Fruit fly (Drosophila melanogaster): ENCODE results near the gene mys.

Gene mys

dm6 chrX:8061392-8062179 is at the start of gene mys (continued):
- no peak for TF ChIP-seq hth (optimal IDR thresholded peaks at IDR 0.05)
- no peak for TF ChIP-seq Max (GFP tag; optimal IDR thresholded peaks at IDR 0.05)
- TF ChIP-seq CG33213 (GFP tag; optimal IDR thresholded peaks at IDR 0.05), result peak; percentile 92
- TF ChIP-seq Nf-YC (tag; optimal IDR thresholded peaks at IDR 0.05), result peak; percentile 44
- TF ChIP-seq sd (tag; optimal IDR thresholded peaks at IDR 0.05), result no peak
- peak; percentile 1 for TF ChIP-seq ash1 (GFP tag; optimal IDR thresholded peaks at IDR 0.05)
- TF ChIP-seq Xrp1 (GFP tag; IDR thresholded peaks at IDR 0.05), result peak; percentile 64
- TF ChIP-seq CG12155 (GFP tag; optimal IDR thresholded peaks at IDR 0.05), result peak; percentile 78
- TF ChIP-seq caup (GFP tag; optimal IDR thresholded peaks at IDR 0.05; ENCODE audit: severe bottlenecking), result peak; percentile 83
- TF ChIP-seq MBD-R2 (GFP tag; IDR thresholded peaks at IDR 0.05), result peak; percentile 59
- peak; percentile 90 for TF ChIP-seq pita (GFP tag; optimal IDR thresholded peaks at IDR 0.05)
- TF ChIP-seq C15 (GFP tag; IDR thresholded peaks at IDR 0.05), result no peak
- TF ChIP-seq exex (tag; optimal IDR thresholded peaks at IDR 0.05), result peak; percentile 4
- peak; percentile 61 for TF ChIP-seq CoRest (tag; optimal IDR thresholded peaks at IDR 0.05)
- TF ChIP-seq CTCF (GFP tag; optimal IDR thresholded peaks at IDR 0.05), result peak; percentile 60
- TF ChIP-seq bsh (GFP tag; optimal IDR thresholded peaks at IDR 0.05), result peak; percentile 34 to 52
- no peak for TF ChIP-seq ham (GFP tag; IDR thresholded peaks at IDR 0.05)
- TF ChIP-seq unpg (GFP tag; optimal IDR thresholded peaks at IDR 0.05), result peak; percentile 47
- no peak for TF ChIP-seq Deaf1 (tag; optimal IDR thresholded peaks at IDR 0.05)
- peak; percentile 91 for TF ChIP-seq CG9932 (GFP tag; IDR thresholded peaks at IDR 0.05)
- peak; percentile 73 for TF ChIP-seq CG18599 (GFP tag; optimal IDR thresholded peaks at IDR 0.05)
- TF ChIP-seq danr (GFP tag; IDR thresholded peaks at IDR 0.05), result no peak
- TF ChIP-seq CG8944 (GFP tag; optimal IDR thresholded peaks at IDR 0.05), result peak; percentile 75
- peak; percentile 95 for TF ChIP-seq Lhr (GFP tag; optimal IDR thresholded peaks at IDR 0.05)
- TF ChIP-seq D19B (GFP tag; optimal IDR thresholded peaks at IDR 0.05), result no peak
- TF ChIP-seq CG10267 (tag; optimal IDR thresholded peaks at IDR 0.05), result peak; percentile 99
- TF ChIP-seq insv (GFP tag; optimal IDR thresholded peaks at IDR 0.05), result peak in 1 of 2 experiments; percentile 91
- peak; percentile 50; the same call in 1 of the 2 replicates for TF ChIP-seq H2.0 (GFP tag; IDR thresholded peaks at IDR 0.05)
- TF ChIP-seq CG12236 (GFP tag; optimal IDR thresholded peaks at IDR 0.05), result peak; percentile 43
- no peak for TF ChIP-seq lov (optimal IDR thresholded peaks at IDR 0.05)
- TF ChIP-seq lov (GFP tag; IDR thresholded peaks at IDR 0.05), result no peak
- TF ChIP-seq lab (GFP tag; optimal IDR thresholded peaks at IDR 0.05), result peak; percentile 77
- TF ChIP-seq maf-S (GFP tag; optimal IDR thresholded peaks at IDR 0.05), result peak; percentile 80
- peak; percentile 45 for TF ChIP-seq ab (GFP tag; optimal IDR thresholded peaks at IDR 0.05)
- TF ChIP-seq gsb-n (tag; optimal IDR thresholded peaks at IDR 0.05), result peak; percentile 11
- peak; percentile 48 for TF ChIP-seq CG13424 (tag; optimal IDR thresholded peaks at IDR 0.05)
- TF ChIP-seq CG1647 (GFP tag; optimal IDR thresholded peaks at IDR 0.05), result peak; percentile 79
- TF ChIP-seq nerfin-1 (tag; optimal IDR thresholded peaks at IDR 0.05), result no peak
- TF ChIP-seq zen2 (GFP tag; IDR thresholded peaks at IDR 0.05; ENCODE audit: partially characterized antibody), result peak; percentile 94
- peak; percentile 58 for TF ChIP-seq CG17912 (GFP tag; optimal IDR thresholded peaks at IDR 0.05)
- TF ChIP-seq CG2889 (GFP tag; IDR thresholded peaks at IDR 0.05), result peak; percentile 48; the same call in 1 of the 3 replicates
- TF ChIP-seq CG10654 (GFP tag; optimal IDR thresholded peaks at IDR 0.05), result peak; percentile 63
- no peak for TF ChIP-seq GATAe (GFP tag; conservative IDR thresholded peaks at IDR 0.05)
- 0 out of 3 replicates have a peak, but pooled peaks have one; percentile 29 for TF ChIP-seq CG2199 (GFP tag; IDR thresholded peaks at IDR 0.05)
- peak; percentile 97 for TF ChIP-seq CG42726 (GFP tag; IDR thresholded peaks at IDR 0.05; ENCODE audit: partially characterized antibody)
- peak; percentile 71 for TF ChIP-seq Bdp1 (GFP tag; optimal IDR thresholded peaks at IDR 0.05)
- peak; percentile 13; the same call in 1 of the 2 replicates for TF ChIP-seq Drgx (GFP tag; IDR thresholded peaks at IDR 0.05)
- peak; percentile 43 for TF ChIP-seq Mes4 (GFP tag; optimal IDR thresholded peaks at IDR 0.05)
- peak; percentile 84 for TF ChIP-seq zfh2 (GFP tag; optimal IDR thresholded peaks at IDR 0.05)
- no peak for TF ChIP-seq CG18476 (GFP tag; optimal IDR thresholded peaks at IDR 0.05)
